Worm (Caenorhabditis elegans) whole organism, L2 larva: Measurements from ENCODE around the gene F44F4.9.

ENCODE experiments used
- aly-2 ChIP-seq: fragments of 150-350 bp; optimal IDR thresholded peaks from 2 replicates; lab custom pipeline; 2014; ENCODE audit warnings: missing biosample characterization, missing genetic modification characterization
- crh-2 ChIP-seq: sonication (generic microtip); optimal IDR thresholded peaks from 2 replicates; lab custom pipeline; 2017; ENCODE audit warnings: missing biosample characterization, missing genetic modification characterization
- lin-11 ChIP-seq: fragments of 150-350 bp; sonication (generic microtip); optimal IDR thresholded peaks from 2 replicates; lab custom pipeline; 2014; ENCODE audit warnings: missing biosample characterization, missing genetic modification characterization, inconsistent platforms, mixed read lengths
- mab-5 ChIP-seq: fragments of 150-350 bp; optimal IDR thresholded peaks from 2 replicates; lab custom pipeline; 2014; ENCODE audit warnings: missing biosample characterization, missing genetic modification characterization
- nhr-23 ChIP-seq: fragments of 150-350 bp; optimal IDR thresholded peaks from 2 replicates; lab custom pipeline; 2014; ENCODE audit warnings: missing biosample characterization, missing genetic modification reagents, missing genetic modification characterization
- unc-39 ChIP-seq: fragments of 150-350 bp; optimal IDR thresholded peaks from 2 replicates; lab custom pipeline; 2014; ENCODE audit warnings: missing biosample characterization, missing genetic modification characterization
- ztf-4 ChIP-seq: fragments of 150-350 bp; optimal IDR thresholded peaks from 2 replicates; lab custom pipeline; 2014; ENCODE audit warnings: missing biosample characterization, missing genetic modification characterization

DNA sequence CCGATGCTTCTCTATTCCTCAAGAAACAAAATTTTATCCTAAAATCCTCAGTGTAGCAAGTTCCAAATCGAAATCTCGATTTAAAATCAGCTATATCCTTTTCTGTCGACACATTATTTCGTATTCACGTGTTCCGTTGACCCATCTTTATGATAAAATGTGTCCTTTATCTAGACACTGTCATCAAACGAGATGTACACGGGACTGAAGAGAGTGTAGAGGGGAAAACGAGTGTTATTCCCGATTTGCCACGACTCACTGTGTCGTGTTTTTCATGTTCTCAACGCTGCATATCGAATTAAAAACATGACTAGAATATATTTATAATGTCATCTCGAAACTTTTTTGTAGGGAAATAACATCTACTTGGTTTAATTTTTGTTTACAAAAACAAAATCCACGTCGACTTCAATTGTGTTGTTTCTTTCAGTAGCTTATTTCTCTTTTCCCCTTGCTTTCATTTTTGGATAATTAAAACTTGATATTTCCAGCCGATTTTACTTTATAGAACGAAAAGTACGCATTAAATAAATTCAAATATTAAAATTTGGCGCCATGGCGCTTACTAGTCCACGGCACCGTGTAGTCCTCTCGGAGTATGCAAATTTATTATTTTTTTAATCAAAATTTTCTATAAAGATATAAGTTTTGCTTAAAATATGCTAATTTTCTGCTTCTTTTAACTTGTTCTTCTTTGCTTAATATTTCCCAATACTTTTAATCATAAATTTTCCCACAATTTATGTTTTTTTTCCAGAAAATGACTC is 10.4 kb upstream of the F44F4.9 start, which contains the start of gene metr-1:
- TF ChIP-seq crh-2 (tag; lab: Kevin White, UChicago) = peak; percentile 2
- no peak for TF ChIP-seq nhr-23 (tag; lab: Kevin White, UChicago)
- TF ChIP-seq lin-11 (tag; lab: Kevin White, UChicago) = no peak
- no peak for TF ChIP-seq aly-2 (tag; lab: Kevin White, UChicago)
- no peak for TF ChIP-seq unc-39 (tag; lab: Kevin White, UChicago)
- no peak for TF ChIP-seq ztf-4 (tag; lab: Kevin White, UChicago)
- TF ChIP-seq mab-5 (tag; lab: Kevin White, UChicago) = no peak
